Worm (Caenorhabditis elegans): ENCODE measurements around the gene F41D9.2.

F41D9.2 gene

ce11 chrX:8404308-8405085 is 19.8 kb upstream of the F41D9.2 start (continued):
- TF ChIP-seq fkh-3 (tag; optimal IDR thresholded peaks at IDR 0.05), result peak; percentile 88
- peak; percentile 93 for TF ChIP-seq pbrm-1 (GFP tag; IDR thresholded peaks at IDR 0.05)
- TF ChIP-seq gei-17 (GFP tag; optimal IDR thresholded peaks at IDR 0.05), result peak; percentile 84
- TF ChIP-seq madf-6 (GFP tag; IDR thresholded peaks at IDR 0.05), result peak; percentile 59; the same call in 1 of the 2 replicates
- TF ChIP-seq ceh-40 (GFP tag; IDR thresholded peaks at IDR 0.05), result peak; percentile 88
- peak; percentile 95 for TF ChIP-seq chd-7 (tag; optimal IDR thresholded peaks at IDR 0.05)
- peak; percentile 88 for TF ChIP-seq atf-7 (tag; optimal IDR thresholded peaks at IDR 0.05)
- TF ChIP-seq F52B5.7 (tag; optimal IDR thresholded peaks at IDR 0.05), result peak; percentile 93
- peak; percentile 94 for TF ChIP-seq nhr-90 (tag; optimal IDR thresholded peaks at IDR 0.05)
- TF ChIP-seq egl-44 (GFP tag; IDR thresholded peaks at IDR 0.05), result peak; percentile 93
- TF ChIP-seq let-526 (GFP tag; IDR thresholded peaks at IDR 0.05), result peak; percentile 89
- TF ChIP-seq sptf-2 (GFP tag; optimal IDR thresholded peaks at IDR 0.05), result peak; percentile 57
- peak; percentile 90 for TF ChIP-seq hmg-20 (GFP tag; IDR thresholded peaks at IDR 0.05)
- TF ChIP-seq dpl-1 (GFP tag; optimal IDR thresholded peaks at IDR 0.05), result no peak
- TF ChIP-seq ceh-100 (GFP tag; IDR thresholded peaks at IDR 0.05), result peak; percentile 61; the same call in 1 of the 2 replicates
- no peak for TF ChIP-seq xnd-1 (tag; optimal IDR thresholded peaks at IDR 0.05)
- TF ChIP-seq ceh-58 (GFP tag; IDR thresholded peaks at IDR 0.05), result 0 out of 2 replicates have a peak, but pooled peaks have one; percentile 78
- no peak for TF ChIP-seq unc-62 (GFP tag; optimal IDR thresholded peaks at IDR 0.05)
- peak; percentile 54 for TF ChIP-seq ceh-91 (GFP tag; IDR thresholded peaks at IDR 0.05)
- TF ChIP-seq cebp-2 (GFP tag; IDR thresholded peaks at IDR 0.05), result 0 out of 2 replicates have a peak, but pooled peaks have one; percentile 71
- TF ChIP-seq cebp-1 (GFP tag; IDR thresholded peaks at IDR 0.05), result peak; percentile 86
- peak; percentile 95 for TF ChIP-seq cebp-1 (tag; optimal IDR thresholded peaks at IDR 0.05)
- TF ChIP-seq nfya-2 (GFP tag; IDR thresholded peaks at IDR 0.05), result no peak
- TF ChIP-seq snpc-3.4 (tag; optimal IDR thresholded peaks at IDR 0.05), result peak; percentile 76
- TF ChIP-seq K12H6.12 (tag; optimal IDR thresholded peaks at IDR 0.05), result peak; percentile 91
- TF ChIP-seq Y95B8A.8 (GFP tag; IDR thresholded peaks at IDR 0.05), result peak; percentile 52; the same call in 1 of the 2 replicates
- TF ChIP-seq mcd-1 (GFP tag; IDR thresholded peaks at IDR 0.05), result no peak; the same call in 1 of the 2 replicates
- peak; percentile 91 for TF ChIP-seq dpff-1 (tag; optimal IDR thresholded peaks at IDR 0.05)
- 0 out of 2 replicates have a peak, but pooled peaks have one; percentile 38 for TF ChIP-seq B0019.2 (GFP tag; conservative IDR thresholded peaks at IDR 0.05)
- peak; percentile 94 for TF ChIP-seq lin-40 (tag; optimal IDR thresholded peaks at IDR 0.05)
- peak; percentile 70 for TF ChIP-seq F57A8.1 (GFP tag; optimal IDR thresholded peaks at IDR 0.05)
- TF ChIP-seq T26A5.8 (tag; optimal IDR thresholded peaks at IDR 0.05), result peak; percentile 90
- peak; percentile 98 for TF ChIP-seq rpc-1 (optimal IDR thresholded peaks at IDR 0.05)
- peak; percentile 94 for TF ChIP-seq rpc-1 (tag; optimal IDR thresholded peaks at IDR 0.05)
- peak; percentile 82 for TF ChIP-seq madf-3 (GFP tag; IDR thresholded peaks at IDR 0.05)
- peak; percentile 99 for TF ChIP-seq B0261.1 (tag; optimal IDR thresholded peaks at IDR 0.05)
- TF ChIP-seq aptf-2 (GFP tag; conservative IDR thresholded peaks at IDR 0.05), result peak; percentile 82; the same call in 1 of the 2 replicates
- peak; percentile 90 for TF ChIP-seq madf-10 (tag; optimal IDR thresholded peaks at IDR 0.05)
- 0 out of 2 replicates have a peak, but pooled peaks have one; percentile 17 for TF ChIP-seq Y79H2A.3 (GFP tag; conservative IDR thresholded peaks at IDR 0.05)
- no peak for TF ChIP-seq efl-1 (GFP tag; optimal IDR thresholded peaks at IDR 0.05)
- peak; percentile 97 for TF ChIP-seq him-1 (tag; optimal IDR thresholded peaks at IDR 0.05)
- peak; percentile 84 for TF ChIP-seq nhr-179 (tag; optimal IDR thresholded peaks at IDR 0.05)
- TF ChIP-seq hsf-1 (GFP tag; IDR thresholded peaks at IDR 0.05), result peak; percentile 64; the same call in 1 of the 2 replicates
- TF ChIP-seq pha-4 (tag; optimal IDR thresholded peaks at IDR 0.05), result no peak
- TF ChIP-seq sdz-38 (tag; optimal IDR thresholded peaks at IDR 0.05), result peak; percentile 68
- TF ChIP-seq F55B11.4 (tag; optimal IDR thresholded peaks at IDR 0.05; ENCODE audit: borderline replicate concordance, insufficient read depth), result no peak
- TF ChIP-seq athp-1 (tag; optimal IDR thresholded peaks at IDR 0.05), result no peak
- TF ChIP-seq Y67H2A.10 (GFP tag; conservative IDR thresholded peaks at IDR 0.05), result peak; percentile 58; the same call in 1 of the 2 replicates
